Worm (Caenorhabditis elegans): ENCODE measurements around the gene mec-5.

Gene mec-5

ce11 chrX:15943709-15944108 lies at the start of gene mec-5:
mec-5 (plus strand) TSS chrX:15944009.
- no peak for TF ChIP-seq pag-3 (tag; optimal IDR thresholded peaks at IDR 0.05; ENCODE audit: borderline replicate concordance, insufficient read depth)
- TF ChIP-seq mef-2 (tag; optimal IDR thresholded peaks at IDR 0.05): no peak
- TF ChIP-seq egl-27 (tag; optimal IDR thresholded peaks at IDR 0.05): no peak
- TF ChIP-seq ceh-88 (GFP tag; IDR thresholded peaks at IDR 0.05): no peak
- TF ChIP-seq fkh-10 (GFP tag; optimal IDR thresholded peaks at IDR 0.05): no peak
- TF ChIP-seq vab-15 (tag; optimal IDR thresholded peaks at IDR 0.05): no peak
- no peak for TF ChIP-seq dsc-1 (tag; optimal IDR thresholded peaks at IDR 0.05)
- no peak for TF ChIP-seq sptf-1 (tag; optimal IDR thresholded peaks at IDR 0.05)

ce11 chrX:15901214-15901613 lies 42.6 kb upstream of the mec-5 start:
- TF ChIP-seq pax-3 (tag; optimal IDR thresholded peaks at IDR 0.05) (no peak), grh-1 (GFP tag; IDR thresholded peaks at IDR 0.05) (no peak), tbx-2 (tag; optimal IDR thresholded peaks at IDR 0.05) (no peak), unc-86 (tag; optimal IDR thresholded peaks at IDR 0.05) (no peak), nhr-19 (GFP tag; conservative IDR thresholded peaks at IDR 0.05) (no peak), C34B4.2 (tag; optimal IDR thresholded peaks at IDR 0.05) (no peak), snpc-4 (tag; optimal IDR thresholded peaks at IDR 0.05) (no peak), ets-5 (GFP tag; IDR thresholded peaks at IDR 0.05) (no peak), lin-39 (tag; optimal IDR thresholded peaks at IDR 0.05) (no peak), hpl-2 (GFP tag; optimal IDR thresholded peaks at IDR 0.05) (no peak), ceh-8 (GFP tag; optimal IDR thresholded peaks at IDR 0.05) (no peak), nhr-20 (tag; optimal IDR thresholded peaks at IDR 0.05) (no peak), F16B12.6 (tag; optimal IDR thresholded peaks at IDR 0.05) (no peak), fkh-8 (tag; optimal IDR thresholded peaks at IDR 0.05) (no peak), pqm-1 (tag; optimal IDR thresholded peaks at IDR 0.05) (no peak), egl-13 (tag; optimal IDR thresholded peaks at IDR 0.05) (no peak), ceh-63 (GFP tag; optimal IDR thresholded peaks at IDR 0.05) (no peak), lin-35 (GFP tag; optimal IDR thresholded peaks at IDR 0.05) (no peak), dsc-1 (tag; optimal IDR thresholded peaks at IDR 0.05) (no peak)

- TF ChIP-seq nhr-237 (tag; optimal IDR thresholded peaks at IDR 0.05) (no peak), nhr-77 (tag; optimal IDR thresholded peaks at IDR 0.05) (no peak), efl-1 (optimal IDR thresholded peaks at IDR 0.05) (no peak), efl-1 (GFP tag; optimal IDR thresholded peaks at IDR 0.05 in 1 of 2) (peak in 1 of 2 experiments; percentile 58)
These were observed 41.0 kb upstream of the mec-5 start for ce11 chrX:15902835-15903234.

ce11 chrX:15910328-15910727 lies 33.5 kb upstream of the mec-5 start, which contains the start of gene npr-33:
npr-33 (plus strand) TSS chrX:15910628.
- TF ChIP-seq blmp-1 (tag; optimal IDR thresholded peaks at IDR 0.05) (no peak), C04F5.9 (tag; optimal IDR thresholded peaks at IDR 0.05) (no peak), zip-4 (GFP tag; optimal IDR thresholded peaks at IDR 0.05) (no peak), zag-1 (tag; optimal IDR thresholded peaks at IDR 0.05) (no peak), mab-9 (GFP tag; IDR thresholded peaks at IDR 0.05) (no peak), lin-15B (tag; optimal IDR thresholded peaks at IDR 0.05) (no peak), vab-15 (tag; optimal IDR thresholded peaks at IDR 0.05) (no peak), egl-27 (tag; optimal IDR thresholded peaks at IDR 0.05) (no peak), isw-1 (GFP tag; IDR thresholded peaks at IDR 0.05) (no peak), efl-1 (optimal IDR thresholded peaks at IDR 0.05) (no peak), efl-1 (GFP tag; optimal IDR thresholded peaks at IDR 0.05 in 1 of 2) (no peak), ceh-8 (GFP tag; optimal IDR thresholded peaks at IDR 0.05) (no peak)

ce11 chrX:15912841-15913240 lies 31.0 kb upstream of the mec-5 start:
- TF ChIP-seq egl-27 (tag; optimal IDR thresholded peaks at IDR 0.05): no peak
